Worm (Caenorhabditis elegans): ENCODE results near the gene srg-15.

The srg-15 gene

ce11 chrII:8730281-8730680 lies 20.1 kb upstream of the srg-15 start:
- TF ChIP-seq him-1 (tag; optimal IDR thresholded peaks at IDR 0.05) (no peak), dao-5 (tag; optimal IDR thresholded peaks at IDR 0.05) (no peak), W03F9.2 (tag; optimal IDR thresholded peaks at IDR 0.05) (no peak)

- no peak for TF ChIP-seq him-1 (tag; optimal IDR thresholded peaks at IDR 0.05)
These were observed 16.5 kb upstream of the srg-15 start, which contains the start of gene T01B7.9 for ce11 chrII:8726700-8727099. Gene T01B7.9, minus strand, starts transcription at chrII:8726800.

ce11 chrII:8721955-8722524 lies 11.8 kb upstream of the srg-15 start, which contains the start of gene trcs-2:
Gene trcs-2, plus strand, starts transcription at chrII:8722474.
- no peak for TF ChIP-seq him-1 (tag; optimal IDR thresholded peaks at IDR 0.05)
- no peak for TF ChIP-seq dao-5 (tag; optimal IDR thresholded peaks at IDR 0.05)
- TF ChIP-seq W03F9.2 (tag; optimal IDR thresholded peaks at IDR 0.05), result no peak

- no peak for TF ChIP-seq dao-5 (tag; optimal IDR thresholded peaks at IDR 0.05)
- TF ChIP-seq him-1 (tag; optimal IDR thresholded peaks at IDR 0.05), result no peak
- TF ChIP-seq W03F9.2 (tag; optimal IDR thresholded peaks at IDR 0.05), result no peak
These were observed 7.4 kb upstream of the srg-15 start for ce11 chrII:8717579-8717978.

ce11 chrII:8716231-8716878 lies 6.1 kb upstream of the srg-15 start, which contains the start of the genes cyn-11 and T01B7.5:
Gene cyn-11, minus strand, starts transcription at chrII:8716281.
Gene T01B7.5, plus strand, starts transcription at chrII:8716828.
- no peak for TF ChIP-seq him-1 (tag; optimal IDR thresholded peaks at IDR 0.05)
- peak; percentile 39 for TF ChIP-seq W03F9.2 (tag; optimal IDR thresholded peaks at IDR 0.05)

- no peak for TF ChIP-seq him-1 (tag; optimal IDR thresholded peaks at IDR 0.05)
- no peak for TF ChIP-seq dao-5 (tag; optimal IDR thresholded peaks at IDR 0.05)
- TF ChIP-seq W03F9.2 (tag; optimal IDR thresholded peaks at IDR 0.05), result no peak
These were observed 4.8 kb upstream of the srg-15 start, which contains the start of the genes rab-21 and T01B7.13 for ce11 chrII:8714913-8715447. Gene rab-21, minus strand, starts transcription at chrII:8715013. Gene T01B7.13, plus strand, starts transcription at chrII:8715397.

- TF ChIP-seq W03F9.2 (tag; optimal IDR thresholded peaks at IDR 0.05) (no peak), dao-5 (tag; optimal IDR thresholded peaks at IDR 0.05) (no peak), him-1 (tag; optimal IDR thresholded peaks at IDR 0.05) (no peak)
These were observed 3.2 kb downstream of the srg-15 start, which contains the start of gene cup-16 for ce11 chrII:8707024-8707423. Gene cup-16, plus strand, starts transcription at chrII:8707155.

- TF ChIP-seq him-1 (tag; optimal IDR thresholded peaks at IDR 0.05) (no peak), W03F9.2 (tag; optimal IDR thresholded peaks at IDR 0.05) (no peak), dao-5 (tag; optimal IDR thresholded peaks at IDR 0.05) (no peak)
These were observed 5.8 kb downstream of the srg-15 start, which contains the start of gene prx-5 for ce11 chrII:8704413-8704874. Gene prx-5, plus strand, starts transcription at chrII:8704824.

ce11 chrII:8703729-8704128 lies 6.5 kb downstream of the srg-15 start, which contains the start of gene ceh-7:
Gene ceh-7, minus strand, starts transcription at chrII:8703829.
- TF ChIP-seq dao-5 (tag; optimal IDR thresholded peaks at IDR 0.05) (no peak), him-1 (tag; optimal IDR thresholded peaks at IDR 0.05) (no peak), W03F9.2 (tag; optimal IDR thresholded peaks at IDR 0.05) (no peak)

- TF ChIP-seq him-1 (tag; optimal IDR thresholded peaks at IDR 0.05), result no peak
- TF ChIP-seq dao-5 (tag; optimal IDR thresholded peaks at IDR 0.05), result no peak
- TF ChIP-seq W03F9.2 (tag; optimal IDR thresholded peaks at IDR 0.05), result no peak
These were observed 8.4 kb downstream of the srg-15 start, which contains the start of gene sphk-1 for ce11 chrII:8701619-8702350. Gene sphk-1, minus strand, starts transcription at chrII:8701669.

- TF ChIP-seq him-1 (tag; optimal IDR thresholded peaks at IDR 0.05) (no peak), W03F9.2 (tag; optimal IDR thresholded peaks at IDR 0.05) (no peak), dao-5 (tag; optimal IDR thresholded peaks at IDR 0.05) (no peak)
These were observed 9.2 kb downstream of the srg-15 start for ce11 chrII:8701059-8701458.

ce11 chrII:8698828-8699227 lies 11.4 kb downstream of the srg-15 start, which contains the start of gene chdh-1:
Gene chdh-1, minus strand, starts transcription at chrII:8698928.
- TF ChIP-seq him-1 (tag; optimal IDR thresholded peaks at IDR 0.05) (no peak), W03F9.2 (tag; optimal IDR thresholded peaks at IDR 0.05) (no peak), dao-5 (tag; optimal IDR thresholded peaks at IDR 0.05) (no peak)

- no peak for TF ChIP-seq him-1 (tag; optimal IDR thresholded peaks at IDR 0.05)
- no peak for TF ChIP-seq dao-5 (tag; optimal IDR thresholded peaks at IDR 0.05)
- TF ChIP-seq W03F9.2 (tag; optimal IDR thresholded peaks at IDR 0.05), result no peak
These were observed 14.4 kb downstream of the srg-15 start, which contains the start of gene C34C6.10 for ce11 chrII:8695783-8696182. Gene C34C6.10, minus strand, starts transcription at chrII:8695883.

Measured in whole organism, L4/young adult.